Fruit fly (Drosophila melanogaster) whole organism, embryonic: ENCODE data around the gene Npc2g.

ENCODE experiments used
- Adf1 ChIP-seq: fragments of 200-800 bp; sonication (Bioruptor generic); IDR thresholded peaks from 2 replicates; pipeline ENCODE4 v1.3.6; 2022; ENCODE audit warnings: missing biosample characterization, missing genetic modification characterization
- Blimp-1 ChIP-seq: fragments of 200-800 bp; sonication (Bioruptor generic); optimal IDR thresholded peaks from 3 replicates; lab custom pipeline; 2018; ENCODE audit warnings: missing biosample characterization, missing genetic modification characterization, mild to moderate bottlenecking, moderate library complexity, missing genetic modification reagents
- CG10267 ChIP-seq: fragments of 200-800 bp; sonication (Bioruptor generic); optimal IDR thresholded peaks from 2 replicates; lab custom pipeline; 2018; ENCODE audit warnings: missing biosample characterization, mild to moderate bottlenecking, missing genetic modification characterization, moderate library complexity
- CG10431 ChIP-seq: fragments of 200-800 bp; sonication (Bioruptor generic); optimal IDR thresholded peaks from 3 replicates; lab custom pipeline; 2018; ENCODE audit warnings: missing biosample characterization, mild to moderate bottlenecking, missing genetic modification characterization
- CG10654 ChIP-seq: fragments of 200-800 bp; sonication (Bioruptor generic); optimal IDR thresholded peaks from 2 replicates; lab custom pipeline; 2016; ENCODE audit warnings: missing biosample characterization, missing genetic modification characterization
- CG10979 ChIP-seq: fragments of 200-800 bp; sonication (Bioruptor generic); optimal IDR thresholded peaks from 2 replicates; lab custom pipeline; 2018; ENCODE audit warnings: missing biosample characterization, mild to moderate bottlenecking, missing genetic modification characterization, moderate library complexity
- CG11456 ChIP-seq: fragments of 200-800 bp; sonication (Bioruptor generic); IDR thresholded peaks from 3 replicates; pipeline ENCODE4 v1.3.6; 2022; ENCODE audit warnings: missing biosample characterization, missing genetic modification characterization
- CG11723 ChIP-seq: fragments of 200-800 bp; sonication (Bioruptor generic); optimal IDR thresholded peaks from 2 replicates; lab custom pipeline; 2017; ENCODE audit warnings: missing biosample characterization, mild to moderate bottlenecking, missing genetic modification characterization
- CG13424 ChIP-seq: fragments of 200-800 bp; sonication (Bioruptor generic); optimal IDR thresholded peaks from 2 replicates; lab custom pipeline; 2019; ENCODE audit warnings: missing biosample characterization, mild to moderate bottlenecking, missing genetic modification characterization, moderate library complexity
- CG15073 ChIP-seq: fragments of 200-800 bp; sonication (Bioruptor generic); optimal IDR thresholded peaks from 2 replicates; lab custom pipeline; 2016; ENCODE audit warnings: missing biosample characterization, missing genetic modification characterization
- CG15601 ChIP-seq: fragments of 200-800 bp; sonication (Bioruptor generic); optimal IDR thresholded peaks from 3 replicates; lab custom pipeline; 2019; ENCODE audit warnings: missing biosample characterization, mild to moderate bottlenecking, missing genetic modification characterization, moderate library complexity
- CG1647 ChIP-seq: fragments of 200-800 bp; sonication (Bioruptor generic); optimal IDR thresholded peaks from 3 replicates; lab custom pipeline; 2016; ENCODE audit warnings: missing biosample characterization, missing genetic modification characterization
- CG17186 ChIP-seq: fragments of 200-800 bp; sonication (Bioruptor generic); optimal IDR thresholded peaks from 3 replicates; lab custom pipeline; 2017; ENCODE audit warnings: missing biosample characterization, missing genetic modification reagents, missing genetic modification characterization
- CG18599 ChIP-seq: fragments of 200-800 bp; sonication (Bioruptor generic); optimal IDR thresholded peaks from 3 replicates; lab custom pipeline; 2017; ENCODE audit warnings: missing biosample characterization, missing genetic modification characterization, mild to moderate bottlenecking, moderate library complexity, missing genetic modification reagents
- CG2199 ChIP-seq: fragments of 200-800 bp; sonication (Bioruptor generic); IDR thresholded peaks from 3 replicates; pipeline ENCODE4 v1.3.6; 2022; ENCODE audit warnings: missing biosample characterization, missing genetic modification characterization
- CG3163 ChIP-seq: fragments of 200-800 bp; sonication (Bioruptor generic); optimal IDR thresholded peaks from 3 replicates; lab custom pipeline; 2016; ENCODE audit warnings: missing biosample characterization, missing genetic modification characterization
- CG4820 ChIP-seq: fragments of 200-800 bp; sonication (Bioruptor generic); optimal IDR thresholded peaks from 3 replicates; lab custom pipeline; 2016; ENCODE audit warnings: missing biosample characterization, missing genetic modification characterization
- CG7372 ChIP-seq: fragments of 200-800 bp; sonication (Bioruptor generic); IDR thresholded peaks from 2 replicates; pipeline ENCODE4 v1.3.6; 2022; ENCODE audit warnings: missing biosample characterization, missing genetic modification characterization
- CG7556 ChIP-seq: fragments of 200-800 bp; sonication (Bioruptor generic); optimal IDR thresholded peaks from 2 replicates; lab custom pipeline; 2017; ENCODE audit warnings: missing biosample characterization, mild to moderate bottlenecking, missing genetic modification characterization
- CG8924 ChIP-seq: fragments of 200-800 bp; optimal IDR thresholded peaks from 3 replicates; lab custom pipeline; 2019; ENCODE audit warnings: missing biosample characterization, mild to moderate bottlenecking, missing genetic modification characterization, moderate library complexity
- CG9932 ChIP-seq: fragments of 200-800 bp; sonication (Bioruptor generic); IDR thresholded peaks from 2 replicates; pipeline ENCODE4 v1.3.6; 2022; ENCODE audit warnings: missing biosample characterization, missing genetic modification characterization
- D19A ChIP-seq: fragments of 200-800 bp; optimal IDR thresholded peaks from 3 replicates; lab custom pipeline; 2019; ENCODE audit warnings: missing biosample characterization, mild to moderate bottlenecking, missing genetic modification characterization, moderate library complexity
- H15 ChIP-seq: fragments of 200-800 bp; sonication (Bioruptor generic); IDR thresholded peaks from 3 replicates; pipeline ENCODE4 v1.3.6; 2022; ENCODE audit warnings: missing biosample characterization, missing genetic modification characterization
- MBD-R2 ChIP-seq: fragments of 200-800 bp; sonication (Bioruptor generic); IDR thresholded peaks from 2 replicates; pipeline ENCODE4 v1.3.6; 2022; ENCODE audit warnings: missing biosample characterization, missing genetic modification characterization
- NK7.1 ChIP-seq: fragments of 200-800 bp; sonication (Bioruptor generic); optimal IDR thresholded peaks from 3 replicates; lab custom pipeline; 2016; ENCODE audit warnings: missing biosample characterization, missing genetic modification characterization
- Nf-YC ChIP-seq: fragments of 200-800 bp; optimal IDR thresholded peaks from 3 replicates; lab custom pipeline; 2019; ENCODE audit warnings: missing biosample characterization, mild to moderate bottlenecking, missing genetic modification characterization, moderate library complexity
- Optix ChIP-seq: fragments of 200-800 bp; sonication (Bioruptor generic); IDR thresholded peaks from 3 replicates; pipeline ENCODE4 v1.3.6; 2022; ENCODE audit warnings: missing biosample characterization, missing genetic modification characterization
- Ptx1 ChIP-seq: fragments of 200-800 bp; sonication (Bioruptor generic); IDR thresholded peaks from 2 replicates; pipeline ENCODE4 v1.3.6; 2022; ENCODE audit warnings: missing biosample characterization, missing genetic modification characterization
- Ravus ChIP-seq: fragments of 200-800 bp; sonication (Bioruptor generic); IDR thresholded peaks from 2 replicates; pipeline ENCODE4 v1.3.6; 2022; ENCODE audit warnings: missing biosample characterization, missing genetic modification characterization
- TFAM ChIP-seq: fragments of 200-800 bp; sonication (Bioruptor generic); optimal IDR thresholded peaks from 2 replicates; lab custom pipeline; 2017; ENCODE audit warnings: missing biosample characterization, missing genetic modification characterization, inconsistent platforms
- Xrp1 ChIP-seq: fragments of 200-800 bp; sonication (Bioruptor generic); IDR thresholded peaks from 2 replicates; pipeline ENCODE4 v1.3.6; 2022; ENCODE audit warnings: missing biosample characterization, missing genetic modification characterization
- ap ChIP-seq: fragments of 200-800 bp; sonication (Bioruptor generic); IDR thresholded peaks from 2 replicates; pipeline ENCODE4 v1.3.6; 2022; ENCODE audit warnings: missing biosample characterization, missing genetic modification characterization
- ash1 ChIP-seq: fragments of 200-800 bp; sonication (Bioruptor generic); optimal IDR thresholded peaks from 2 replicates; lab custom pipeline; 2018; ENCODE audit warnings: missing biosample characterization, mild to moderate bottlenecking, missing genetic modification characterization
- chif ChIP-seq, 2 experiments: fragments of 200-800 bp; sonication (Bioruptor generic); optimal IDR thresholded peaks; 3 replicates each; lab custom pipeline; 2016; ENCODE audit warnings: missing biosample characterization in 2 of 2, missing genetic modification characterization in 2 of 2
- ci ChIP-seq: fragments of 200-800 bp; sonication (Bioruptor generic); IDR thresholded peaks from 3 replicates; pipeline ENCODE4 v1.3.6; 2022; ENCODE audit warnings: missing biosample characterization, missing genetic modification characterization
- gt ChIP-seq: fragments of 200-800 bp; sonication (Bioruptor generic); IDR thresholded peaks from 2 replicates; pipeline ENCODE4 v1.3.6; 2022; ENCODE audit warnings: missing biosample characterization, missing genetic modification characterization
- hkb ChIP-seq, 2 experiments: fragments of 200-800 bp in 1 of 2; fragments of >200 bp in 1 of 2; sonication (Bioruptor generic) in 1 of 2; IDR thresholded peaks in 1 of 2; optimal IDR thresholded peaks in 1 of 2; 2 replicates each; pipeline versions ENCODE4 v1.3.6 to Lab custom; 2017 to 2022; ENCODE audit warnings: missing biosample characterization in 1 of 2, missing genetic modification characterization in 1 of 2
- ken ChIP-seq: fragments of 200-800 bp; sonication (Bioruptor generic); IDR thresholded peaks from 3 replicates; pipeline ENCODE4 v1.3.6; 2022; ENCODE audit warnings: missing biosample characterization, missing genetic modification characterization
- mam ChIP-seq: fragments of 200-800 bp; sonication (Bioruptor generic); optimal IDR thresholded peaks from 3 replicates; lab custom pipeline; 2016; ENCODE audit warnings: missing biosample characterization, missing genetic modification characterization
- mirr ChIP-seq: fragments of 200-800 bp; sonication (Bioruptor generic); optimal IDR thresholded peaks from 3 replicates; lab custom pipeline; 2018; ENCODE audit warnings: missing biosample characterization, mild to moderate bottlenecking, missing genetic modification characterization
- mld ChIP-seq: fragments of 200-800 bp; sonication (Bioruptor generic); IDR thresholded peaks from 3 replicates; pipeline ENCODE4 v1.3.6; 2022; ENCODE audit warnings: missing biosample characterization, missing genetic modification characterization; ENCODE audit not compliant: partially characterized antibody
- odd ChIP-seq: fragments of 200-800 bp; sonication (Bioruptor generic); optimal IDR thresholded peaks from 2 replicates; lab custom pipeline; 2017; ENCODE audit warnings: missing biosample characterization, mild to moderate bottlenecking, missing genetic modification characterization
- ranshi ChIP-seq: fragments of 200-800 bp; sonication (Bioruptor generic); IDR thresholded peaks from 2 replicates; pipeline ENCODE4 v1.3.6; 2022; ENCODE audit warnings: missing biosample characterization, missing genetic modification characterization
- sc ChIP-seq, 3 experiments: fragments of >200 bp in 2 of 3; fragments of 200-800 bp in 1 of 3; sonication (Bioruptor generic) in 1 of 3; optimal IDR thresholded peaks; 2 replicates in 2 of 3; 3 replicates in 1 of 3; lab custom pipeline; 2017; ENCODE audit warnings: mild to moderate bottlenecking in 1 of 3, missing biosample characterization in 1 of 3, missing genetic modification characterization in 1 of 3, missing genetic modification reagents in 1 of 3
- scrt ChIP-seq: fragments of 200-800 bp; sonication (Bioruptor generic); optimal IDR thresholded peaks from 2 replicates; lab custom pipeline; 2018; ENCODE audit warnings: missing biosample characterization, mild to moderate bottlenecking, missing genetic modification characterization, moderate library complexity
- sens ChIP-seq: fragments of 200-800 bp; sonication (Bioruptor generic); peaks from one replicate; lab custom pipeline; 2016; ENCODE audit warnings: missing biosample characterization, missing genetic modification characterization
- sens-2 ChIP-seq: fragments of 200-800 bp; sonication (Bioruptor generic); IDR thresholded peaks from 2 replicates; pipeline ENCODE4 v1.3.6; 2022; ENCODE audit warnings: missing biosample characterization, missing genetic modification characterization
- sisA ChIP-seq: fragments of 200-800 bp; sonication (Bioruptor generic); IDR thresholded peaks from 2 replicates; pipeline ENCODE4 v1.3.6; 2022; ENCODE audit warnings: missing biosample characterization, missing genetic modification characterization
- slbo ChIP-seq: fragments of 200-800 bp; sonication (Bioruptor generic); IDR thresholded peaks from 2 replicates; pipeline ENCODE4 v1.3.6; 2022; ENCODE audit warnings: missing biosample characterization, missing genetic modification characterization
- zf30C ChIP-seq: fragments of 200-800 bp; sonication (Bioruptor generic); optimal IDR thresholded peaks from 3 replicates; lab custom pipeline; 2018; ENCODE audit warnings: missing biosample characterization, mild to moderate bottlenecking, missing genetic modification characterization

Gene Npc2g

dm6 chr3R:30718442-30718841 is 26.6 kb downstream of the Npc2g start (continued):
- TF ChIP-seq CG11723 (GFP tag; lab: Kevin White, UChicago): no peak
- TF ChIP-seq CG2199: no peak
- TF ChIP-seq Ptx1 (GFP tag; lab: Robert Waterston, UW): peak; percentile 54; the same call in 1 of the 2 replicates
- TF ChIP-seq sc (optimal IDR thresholded peaks at IDR 0.05; lab: Kevin White, UChicago): no peak
- TF ChIP-seq sc (GFP tag; optimal IDR thresholded peaks at IDR 0.05; lab: Kevin White, UChicago): peak; percentile 8
- TF ChIP-seq mirr (GFP tag; lab: Kevin White, UChicago): no peak
- TF ChIP-seq D19A (tag; lab: Kevin White, UChicago): peak; percentile 32
- no peak for TF ChIP-seq CG7372 (GFP tag; lab: Robert Waterston, UW)
- no peak for TF ChIP-seq Adf1 (GFP tag; lab: Robert Waterston, UW)
- no peak for TF ChIP-seq mld (GFP tag; lab: Robert Waterston, UW)
- TF ChIP-seq mam (GFP tag; lab: Kevin White, UChicago): no peak
- TF ChIP-seq CG8924 (tag; lab: Kevin White, UChicago): peak; percentile 5
- TF ChIP-seq sens-2 (GFP tag; lab: Robert Waterston, UW): 0 out of 2 replicates have a peak, but pooled peaks have one; percentile 15
- no peak for TF ChIP-seq scrt (GFP tag; lab: Kevin White, UChicago)
- no peak for TF ChIP-seq CG1647 (GFP tag; lab: Kevin White, UChicago)
- TF ChIP-seq CG15601 (tag; lab: Kevin White, UChicago): peak; percentile 15
- TF ChIP-seq CG10654 (GFP tag; lab: Kevin White, UChicago): no peak
- TF ChIP-seq ranshi: peak; percentile 27; the same call in 1 of the 2 replicates
- peak; percentile 77 for TF ChIP-seq sens (GFP tag; lab: Kevin White, UChicago)
- no peak for TF ChIP-seq zf30C (GFP tag; lab: Kevin White, UChicago)
- no peak for TF ChIP-seq TFAM
- no peak for TF ChIP-seq hkb (optimal IDR thresholded peaks at IDR 0.05; lab: Kevin White, UChicago)
- peak; percentile 51; the same call in 1 of the 2 replicates for TF ChIP-seq hkb (GFP tag; IDR thresholded peaks at IDR 0.05; lab: Robert Waterston, UW)
- peak in 1 of 2 experiments; percentile 21 for TF ChIP-seq chif (GFP tag; optimal IDR thresholded peaks at IDR 0.05; lab: Kevin White, UChicago)
- 0 out of 2 replicates have a peak, but pooled peaks have one; percentile 24 for TF ChIP-seq sisA
- peak; percentile 7 for TF ChIP-seq CG4820 (GFP tag; lab: Kevin White, UChicago)
- TF ChIP-seq CG11456 (GFP tag; lab: Robert Waterston, UW): no peak
- TF ChIP-seq ap: 0 out of 2 replicates have a peak, but pooled peaks have one; percentile 43
- TF ChIP-seq odd (GFP tag; lab: Kevin White, UChicago): no peak
- TF ChIP-seq Nf-YC (tag; lab: Kevin White, UChicago): no peak
- no peak for TF ChIP-seq CG17186 (GFP tag; lab: Kevin White, UChicago)
- TF ChIP-seq CG18599 (GFP tag; lab: Kevin White, UChicago): peak; percentile 32
- no peak for TF ChIP-seq CG15073 (GFP tag; lab: Kevin White, UChicago)
- TF ChIP-seq Xrp1 (GFP tag; lab: Robert Waterston, UW): peak; percentile 65
- no peak for TF ChIP-seq MBD-R2 (GFP tag; lab: Robert Waterston, UW)
- no peak for TF ChIP-seq CG7556 (GFP tag; lab: Kevin White, UChicago)
- TF ChIP-seq Blimp-1: peak; percentile 41
- peak; percentile 37; the same call in 1 of the 2 replicates for TF ChIP-seq slbo (GFP tag; lab: Robert Waterston, UW)
- peak; percentile 8 for TF ChIP-seq CG13424 (tag; lab: Kevin White, UChicago)
- no peak for TF ChIP-seq CG10431
- TF ChIP-seq CG9932 (GFP tag; lab: Robert Waterston, UW): no peak
- no peak for TF ChIP-seq gt (GFP tag; lab: Robert Waterston, UW)
- TF ChIP-seq CG10267 (tag; lab: Kevin White, UChicago): no peak
- TF ChIP-seq NK7.1 (GFP tag; lab: Kevin White, UChicago): no peak
- peak; percentile 41 for TF ChIP-seq CG10979 (tag; lab: Kevin White, UChicago)
- TF ChIP-seq Optix (GFP tag; lab: Robert Waterston, UW): 0 out of 3 replicates have a peak, but pooled peaks have one; percentile 29
- TF ChIP-seq Ravus (GFP tag; lab: Robert Waterston, UW): no peak
- peak; percentile 75; the same call in 2 of the 3 replicates for TF ChIP-seq ci (GFP tag; lab: Robert Waterston, UW)
- no peak for TF ChIP-seq H15 (GFP tag; lab: Robert Waterston, UW)
- no peak for TF ChIP-seq ash1 (GFP tag; lab: Kevin White, UChicago)
- TF ChIP-seq CG3163 (GFP tag; lab: Kevin White, UChicago): no peak
- TF ChIP-seq ken (GFP tag; lab: Robert Waterston, UW): no peak
